Fruit fly (Drosophila melanogaster) whole organism, embryonic: ENCODE results near the gene amrt.

Source experiments
- Abd-B ChIP-seq: fragments of 200-800 bp; sonication (Bioruptor generic); optimal IDR thresholded peaks from 2 replicates; lab custom pipeline; 2018; ENCODE audit warnings: missing biosample characterization, mild to moderate bottlenecking, missing genetic modification characterization, moderate library complexity
- Ada2b ChIP-seq: fragments of 200-800 bp; sonication (Bioruptor generic); IDR thresholded peaks from 2 replicates; pipeline ENCODE4 v1.3.6; 2022; ENCODE audit warnings: missing biosample characterization, missing genetic modification characterization
- CG10543 ChIP-seq: fragments of 200-800 bp; sonication (Bioruptor generic); optimal IDR thresholded peaks from 3 replicates; lab custom pipeline; 2017; ENCODE audit warnings: missing biosample characterization, mild to moderate bottlenecking, missing genetic modification characterization, moderate library complexity
- CG11247 ChIP-seq: fragments of 200-800 bp; sonication (Bioruptor generic); IDR thresholded peaks from 2 replicates; pipeline ENCODE4 v1.3.6; 2022; ENCODE audit warnings: missing biosample characterization, missing genetic modification characterization
- CG12104 ChIP-seq: fragments of 200-800 bp; sonication (Bioruptor generic); optimal IDR thresholded peaks from 3 replicates; lab custom pipeline; 2016; ENCODE audit warnings: missing biosample characterization, missing genetic modification characterization
- CG13894 ChIP-seq: fragments of 200-800 bp; sonication (Bioruptor generic); optimal IDR thresholded peaks from 3 replicates; lab custom pipeline; 2018; ENCODE audit warnings: missing biosample characterization, mild to moderate bottlenecking, missing genetic modification characterization, moderate library complexity
- CG1832 ChIP-seq: fragments of 200-800 bp; sonication (Bioruptor generic); optimal IDR thresholded peaks from 2 replicates; lab custom pipeline; 2017; ENCODE audit warnings: missing biosample characterization, mild to moderate bottlenecking, missing genetic modification characterization, inconsistent platforms
- CG18476 ChIP-seq: fragments of 200-800 bp; sonication (Bioruptor generic); optimal IDR thresholded peaks from 2 replicates; lab custom pipeline; 2016; ENCODE audit warnings: missing biosample characterization, mild to moderate bottlenecking, missing genetic modification characterization
- CG2120 ChIP-seq: fragments of 200-800 bp; sonication (Bioruptor generic); optimal IDR thresholded peaks from 3 replicates; lab custom pipeline; 2016; ENCODE audit warnings: missing biosample characterization, missing genetic modification characterization
- CG2199 ChIP-seq: fragments of 200-800 bp; sonication (Bioruptor generic); IDR thresholded peaks from 3 replicates; pipeline ENCODE4 v1.3.6; 2022; ENCODE audit warnings: missing biosample characterization, missing genetic modification characterization
- CG2712 ChIP-seq: fragments of 200-800 bp; optimal IDR thresholded peaks from 3 replicates; lab custom pipeline; 2019; ENCODE audit warnings: missing biosample characterization, mild to moderate bottlenecking, missing genetic modification characterization, moderate library complexity
- CG34376 ChIP-seq: fragments of 200-800 bp; sonication (Bioruptor generic); optimal IDR thresholded peaks from 2 replicates; lab custom pipeline; 2018; ENCODE audit warnings: missing biosample characterization, mild to moderate bottlenecking, missing genetic modification characterization
- CG42726 ChIP-seq: fragments of 200-800 bp; sonication (Bioruptor generic); IDR thresholded peaks from 2 replicates; pipeline ENCODE4 v1.3.6; 2022; ENCODE audit warnings: missing biosample characterization, missing genetic modification characterization; ENCODE audit not compliant: partially characterized antibody
- CG4360 ChIP-seq: fragments of 200-800 bp; sonication (Bioruptor generic); IDR thresholded peaks from 2 replicates; pipeline ENCODE4 v1.3.6; 2022; ENCODE audit warnings: missing biosample characterization, missing genetic modification characterization
- CG9727 ChIP-seq: fragments of 200-800 bp; sonication (Bioruptor generic); optimal IDR thresholded peaks from 3 replicates; lab custom pipeline; 2017; ENCODE audit warnings: missing biosample characterization, mild to moderate bottlenecking, missing genetic modification characterization
- CkIIα-i1 ChIP-seq: fragments of 200-800 bp; sonication (Bioruptor generic); IDR thresholded peaks from 2 replicates; pipeline ENCODE4 v1.3.6; 2022; ENCODE audit warnings: missing biosample characterization, missing genetic modification characterization
- D19A ChIP-seq: fragments of 200-800 bp; optimal IDR thresholded peaks from 3 replicates; lab custom pipeline; 2019; ENCODE audit warnings: missing biosample characterization, mild to moderate bottlenecking, missing genetic modification characterization, moderate library complexity
- Deaf1 ChIP-seq: fragments of 200-800 bp; optimal IDR thresholded peaks from 3 replicates; lab custom pipeline; 2019; ENCODE audit warnings: missing biosample characterization, mild to moderate bottlenecking, missing genetic modification characterization, moderate library complexity
- Dfd ChIP-seq, 2 experiments: fragments of >200 bp; optimal IDR thresholded peaks; 2 replicates each; lab custom pipeline; 2017; ENCODE audit warnings: missing biosample characterization in 2 of 2, missing genetic modification characterization in 2 of 2
- E2f2 ChIP-seq: fragments of 200-800 bp; sonication (Bioruptor generic); IDR thresholded peaks from 2 replicates; pipeline ENCODE4 v1.3.6; 2022; ENCODE audit warnings: missing biosample characterization, missing genetic modification characterization
- Eip74EF ChIP-seq, 2 experiments: fragments of 200-800 bp in 1 of 2; fragments of >200 bp in 1 of 2; sonication (Bioruptor generic) in 1 of 2; optimal IDR thresholded peaks; 2 replicates each; lab custom pipeline; 2017 to 2019; ENCODE audit warnings: missing biosample characterization in 2 of 2, missing genetic modification characterization in 2 of 2, mild to moderate bottlenecking in 1 of 2, moderate library complexity in 1 of 2
- Fer1 ChIP-seq: fragments of 200-800 bp; sonication (Bioruptor generic); optimal IDR thresholded peaks from 2 replicates; lab custom pipeline; 2017; ENCODE audit warnings: missing biosample characterization, mild to moderate bottlenecking, missing genetic modification characterization
- Gug ChIP-seq: fragments of 200-800 bp; sonication (Bioruptor generic); IDR thresholded peaks from 4 replicates; pipeline ENCODE4 v1.3.6; 2022; ENCODE audit warnings: missing biosample characterization, missing genetic modification characterization
- HLH4C ChIP-seq: fragments of 200-800 bp; sonication (Bioruptor generic); IDR thresholded peaks from 3 replicates; pipeline ENCODE4 v1.3.6; 2022; ENCODE audit warnings: missing biosample characterization, missing genetic modification characterization; ENCODE audit not compliant: partially characterized antibody
- Hand ChIP-seq: fragments of 200-800 bp; sonication (Bioruptor generic); optimal IDR thresholded peaks from 2 replicates; lab custom pipeline; 2017; ENCODE audit warnings: mild to moderate bottlenecking, missing biosample characterization, missing genetic modification reagents, missing genetic modification characterization
- Hmx ChIP-seq: fragments of 200-800 bp; sonication (Bioruptor generic); optimal IDR thresholded peaks from 2 replicates; lab custom pipeline; 2016; ENCODE audit warnings: missing biosample characterization, missing genetic modification characterization
- Meics ChIP-seq: fragments of 200-800 bp; sonication (Bioruptor generic); optimal IDR thresholded peaks from 2 replicates; lab custom pipeline; 2017; ENCODE audit warnings: missing biosample characterization, mild to moderate bottlenecking, missing genetic modification characterization
- Myb ChIP-seq: fragments of 200-800 bp; sonication (Bioruptor generic); optimal IDR thresholded peaks from 2 replicates; lab custom pipeline; 2016; ENCODE audit warnings: missing biosample characterization, missing genetic modification characterization
- Nf-YB ChIP-seq: fragments of 200-800 bp; sonication (Bioruptor generic); optimal IDR thresholded peaks from 3 replicates; lab custom pipeline; 2019; ENCODE audit warnings: missing biosample characterization, mild to moderate bottlenecking, missing genetic modification characterization, moderate library complexity
- Oaz ChIP-seq: fragments of 200-800 bp; sonication (Bioruptor generic); IDR thresholded peaks from 2 replicates; pipeline ENCODE4 v1.3.6; 2022; ENCODE audit warnings: missing biosample characterization, missing genetic modification characterization
- Rfx ChIP-seq: fragments of 200-800 bp; sonication (Bioruptor generic); IDR thresholded peaks from 2 replicates; pipeline ENCODE4 v1.3.6; 2022; ENCODE audit warnings: missing biosample characterization, missing genetic modification characterization
- Sox100B ChIP-seq: fragments of 200-800 bp; sonication (Bioruptor generic); optimal IDR thresholded peaks from 3 replicates; lab custom pipeline; 2018; ENCODE audit warnings: missing biosample characterization, mild to moderate bottlenecking, missing genetic modification characterization
- Sry-β ChIP-seq: fragments of 200-800 bp; sonication (Bioruptor generic); optimal IDR thresholded peaks from 2 replicates; lab custom pipeline; 2018; ENCODE audit warnings: missing biosample characterization, mild to moderate bottlenecking, missing genetic modification characterization, moderate library complexity
- aop ChIP-seq: fragments of 200-800 bp; sonication (Bioruptor generic); IDR thresholded peaks from 2 replicates; pipeline ENCODE4 v1.3.6; 2022; ENCODE audit warnings: missing biosample characterization, missing genetic modification characterization
- crol ChIP-seq: fragments of 200-800 bp; sonication (Bioruptor generic); IDR thresholded peaks from 2 replicates; pipeline ENCODE4 v1.3.6; 2022; ENCODE audit warnings: missing biosample characterization, missing genetic modification characterization
- dmrt11E ChIP-seq: fragments of 200-800 bp; sonication (Bioruptor generic); optimal IDR thresholded peaks from 3 replicates; lab custom pipeline; 2018; ENCODE audit warnings: missing biosample characterization, mild to moderate bottlenecking, missing genetic modification characterization, moderate library complexity
- fru ChIP-seq: fragments of >200 bp; optimal IDR thresholded peaks from 2 replicates; lab custom pipeline; 2017
- inv ChIP-seq: fragments of 200-800 bp; sonication (Bioruptor generic); IDR thresholded peaks from 2 replicates; pipeline ENCODE4 v1.3.6; 2022; ENCODE audit warnings: missing biosample characterization, missing genetic modification characterization; ENCODE audit not compliant: partially characterized antibody
- jumu ChIP-seq: fragments of 200-800 bp; sonication (Bioruptor generic); optimal IDR thresholded peaks from 3 replicates; lab custom pipeline; 2016; ENCODE audit warnings: missing biosample characterization, missing genetic modification characterization
- kah ChIP-seq: fragments of 200-800 bp; sonication (Bioruptor generic); optimal IDR thresholded peaks from 2 replicates; lab custom pipeline; 2018; ENCODE audit warnings: missing biosample characterization, mild to moderate bottlenecking, missing genetic modification characterization
- nerfin-1 ChIP-seq: fragments of 200-800 bp; sonication (Bioruptor generic); optimal IDR thresholded peaks from 3 replicates; lab custom pipeline; 2019; ENCODE audit warnings: missing biosample characterization, mild to moderate bottlenecking, missing genetic modification characterization, moderate library complexity
- nerfin-2 ChIP-seq: fragments of 200-800 bp; sonication (Bioruptor generic); IDR thresholded peaks from 2 replicates; pipeline ENCODE4 v1.3.6; 2022; ENCODE audit warnings: missing biosample characterization, missing genetic modification characterization; ENCODE audit not compliant: partially characterized antibody
- nom ChIP-seq: fragments of 200-800 bp; sonication (Bioruptor generic); optimal IDR thresholded peaks from 2 replicates; lab custom pipeline; 2017; ENCODE audit warnings: missing biosample characterization, missing genetic modification characterization, mild to moderate bottlenecking, moderate library complexity, missing genetic modification reagents
- run ChIP-seq: fragments of 200-800 bp; sonication (Bioruptor generic); optimal IDR thresholded peaks from 3 replicates; lab custom pipeline; 2018; ENCODE audit warnings: missing biosample characterization, mild to moderate bottlenecking, missing genetic modification characterization
- sens ChIP-seq: fragments of 200-800 bp; sonication (Bioruptor generic); peaks from one replicate; lab custom pipeline; 2016; ENCODE audit warnings: missing biosample characterization, missing genetic modification characterization
- sob ChIP-seq: fragments of 200-800 bp; sonication (Bioruptor generic); IDR thresholded peaks from 2 replicates; pipeline ENCODE4 v1.3.6; 2022; ENCODE audit warnings: missing biosample characterization, missing genetic modification characterization
- sug ChIP-seq: fragments of 200-800 bp; optimal IDR thresholded peaks from 2 replicates; lab custom pipeline; 2019; ENCODE audit warnings: missing biosample characterization, mild to moderate bottlenecking, missing genetic modification characterization, moderate library complexity
- tap ChIP-seq: fragments of 200-800 bp; optimal IDR thresholded peaks from 3 replicates; lab custom pipeline; 2019; ENCODE audit warnings: missing biosample characterization, mild to moderate bottlenecking, missing genetic modification characterization, moderate library complexity
- vnd ChIP-seq: fragments of 200-800 bp; sonication (Bioruptor generic); IDR thresholded peaks from 3 replicates; pipeline ENCODE4 v1.3.6; 2022; ENCODE audit warnings: missing biosample characterization, missing genetic modification characterization; ENCODE audit not compliant: partially characterized antibody
- wor ChIP-seq: fragments of 200-800 bp; sonication (Bioruptor generic); IDR thresholded peaks from 2 replicates; pipeline ENCODE4 v1.3.6; 2022; ENCODE audit warnings: missing biosample characterization, missing genetic modification characterization

The amrt gene

DNA sequence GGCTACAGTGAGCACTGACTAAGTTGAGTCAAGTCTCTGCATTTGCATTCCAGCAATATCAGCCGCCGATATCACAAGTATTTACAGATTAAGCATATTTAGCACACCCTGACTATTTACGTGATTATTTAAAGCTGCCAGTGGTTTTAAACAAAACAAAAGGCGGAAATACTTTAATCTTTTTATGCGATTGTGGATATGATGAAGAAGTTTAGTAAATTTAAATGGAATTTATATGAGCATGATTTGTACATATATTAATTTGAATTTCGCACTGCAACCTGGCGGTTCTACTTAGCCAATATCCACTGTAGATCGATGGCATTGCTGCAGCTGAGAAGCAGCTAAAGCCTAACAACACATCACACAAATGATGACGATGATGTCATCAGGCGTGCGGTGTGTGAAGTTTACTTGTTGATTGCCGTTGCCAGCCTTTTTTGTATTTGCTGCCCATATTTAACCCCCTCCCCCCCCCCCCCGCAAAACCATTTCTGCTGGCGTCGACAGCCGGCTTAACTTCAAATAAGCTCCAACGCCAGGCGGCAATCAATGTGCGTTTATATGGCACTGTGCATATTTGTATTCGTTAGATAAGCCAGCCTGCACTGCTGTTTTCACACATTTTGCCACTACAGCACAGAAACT lies 33.4 kb downstream of the amrt start (continued):
- TF ChIP-seq CkIIα-i1 = no peak
- no peak for TF ChIP-seq Sry-β
- TF ChIP-seq CG4360 = no peak
- TF ChIP-seq Myb (GFP tag; lab: Kevin White, UChicago) = no peak
- TF ChIP-seq sob (GFP tag; lab: Robert Waterston, UW) = 0 out of 2 replicates have a peak, but pooled peaks have one; percentile 37
- TF ChIP-seq sens = peak; percentile 97
- 0 out of 2 replicates have a peak, but pooled peaks have one; percentile 17 for TF ChIP-seq E2f2 (GFP tag; lab: Robert Waterston, UW)
- TF ChIP-seq CG12104 (GFP tag; lab: Kevin White, UChicago) = no peak
- TF ChIP-seq vnd (GFP tag; lab: Robert Waterston, UW) = no peak
- no peak for TF ChIP-seq Hand (GFP tag; lab: Kevin White, UChicago)
- TF ChIP-seq CG2712 (tag; lab: Kevin White, UChicago) = peak; percentile 60
- TF ChIP-seq Fer1 (GFP tag; lab: Kevin White, UChicago) = peak; percentile 50
- TF ChIP-seq Sox100B = peak; percentile 73
- TF ChIP-seq CG9727 = peak; percentile 60
- TF ChIP-seq Hmx = no peak
- no peak for TF ChIP-seq wor (GFP tag; lab: Robert Waterston, UW)
- peak; percentile 43 for TF ChIP-seq Rfx (GFP tag; lab: Robert Waterston, UW)
- peak; percentile 57 for TF ChIP-seq CG10543 (GFP tag; lab: Kevin White, UChicago)
- no peak for TF ChIP-seq nerfin-2 (GFP tag; lab: Robert Waterston, UW)
- TF ChIP-seq D19A (tag; lab: Kevin White, UChicago) = peak; percentile 55
- TF ChIP-seq nom = peak; percentile 31
- TF ChIP-seq CG42726 (GFP tag; lab: Robert Waterston, UW) = no peak
- 0 out of 2 replicates have a peak, but pooled peaks have one; percentile 29 for TF ChIP-seq Oaz (GFP tag; lab: Robert Waterston, UW)
- TF ChIP-seq fru (lab: Kevin White, UChicago) = no peak
- 0 out of 4 replicates have a peak, but pooled peaks have one; percentile 43 for TF ChIP-seq Gug (GFP tag; lab: Robert Waterston, UW)
- TF ChIP-seq CG11247 (GFP tag; lab: Robert Waterston, UW) = no peak
- TF ChIP-seq Eip74EF (GFP tag; optimal IDR thresholded peaks at IDR 0.05; lab: Kevin White, UChicago) = peak in 1 of 2 experiments; percentile 73
- no peak for TF ChIP-seq inv (GFP tag; lab: Robert Waterston, UW)
- TF ChIP-seq Dfd (GFP tag; optimal IDR thresholded peaks at IDR 0.05; lab: Kevin White, UChicago) = no peak
- peak; percentile 55 for TF ChIP-seq CG2120 (GFP tag; lab: Kevin White, UChicago)
- peak; percentile 14 for TF ChIP-seq Nf-YB (GFP tag; lab: Kevin White, UChicago)
- peak; percentile 36 for TF ChIP-seq dmrt11E (tag; lab: Kevin White, UChicago)
- TF ChIP-seq Ada2b (GFP tag; lab: Robert Waterston, UW) = peak; percentile 36
- peak; percentile 20 for TF ChIP-seq kah (GFP tag; lab: Kevin White, UChicago)
- no peak for TF ChIP-seq CG2199 (GFP tag; lab: Robert Waterston, UW)
- TF ChIP-seq CG34376 (GFP tag; lab: Kevin White, UChicago) = no peak
- no peak for TF ChIP-seq aop (GFP tag; lab: Robert Waterston, UW)
- peak; percentile 22 for TF ChIP-seq sug
- peak; percentile 59 for TF ChIP-seq jumu (GFP tag; lab: Kevin White, UChicago)
- TF ChIP-seq tap (tag; lab: Kevin White, UChicago) = peak; percentile 45
- peak; percentile 5 for TF ChIP-seq Deaf1
- TF ChIP-seq run (tag; lab: Kevin White, UChicago) = peak; percentile 42
- TF ChIP-seq nerfin-1 (tag; lab: Kevin White, UChicago) = peak; percentile 44
- TF ChIP-seq HLH4C = no peak
- peak; percentile 63 for TF ChIP-seq Meics
- TF ChIP-seq CG18476 (GFP tag; lab: Kevin White, UChicago) = no peak
- TF ChIP-seq CG13894 = no peak
- no peak for TF ChIP-seq CG1832 (GFP tag; lab: Kevin White, UChicago)
- TF ChIP-seq Abd-B (GFP tag; lab: Kevin White, UChicago) = peak; percentile 43
- peak; percentile 75 for TF ChIP-seq crol (GFP tag; lab: Robert Waterston, UW)
